Worm (Caenorhabditis elegans): ENCODE data around the gene C14A4.9.

DNA sequence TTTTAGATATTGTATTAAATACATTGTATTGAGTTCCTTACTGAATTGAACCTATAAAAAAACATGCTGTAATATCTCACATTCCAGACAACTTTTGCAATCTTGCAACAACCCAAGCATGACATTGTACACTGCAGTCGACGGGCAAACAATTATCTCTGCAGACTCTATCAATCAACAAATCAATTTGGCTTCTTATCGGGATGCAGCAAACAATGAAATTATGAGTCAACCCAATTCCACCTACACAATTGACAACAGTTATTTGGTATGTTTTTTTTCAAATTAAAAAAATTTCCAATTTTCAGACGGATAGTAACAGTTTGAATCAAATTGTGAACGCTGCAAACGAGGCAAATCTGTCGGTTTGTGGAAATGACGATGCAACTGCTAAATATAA lies 31.8 kb downstream of the C14A4.9 start:
- TF ChIP-seq ama-1 (optimal IDR thresholded peaks at IDR 0.05) (no peak), mdl-1 (tag; optimal IDR thresholded peaks at IDR 0.05) (no peak), ztf-4 (tag; optimal IDR thresholded peaks at IDR 0.05) (no peak), fos-1 (tag; optimal IDR thresholded peaks at IDR 0.05) (no peak), elt-2 (tag; optimal IDR thresholded peaks at IDR 0.05) (peak; percentile 28), elt-3 (tag; optimal IDR thresholded peaks at IDR 0.05) (no peak), snpc-4 (tag; optimal IDR thresholded peaks at IDR 0.05) (no peak)

Measured in whole organism, L3 larva.